Worm (Caenorhabditis elegans): ENCODE data around the gene T11F8.4.
"Not testable (repeated sequence)": the region's sequence is repeated elsewhere in the genome, so short reads cannot be mapped to it uniquely, and the experiment has no call there.

ce11 chrIV:5486208-5486731 is 9.9 kb upstream of the T11F8.4 start, which contains the start of the genes snpc-3.1 and puf-7:
- TF ChIP-seq mes-4 (tag; optimal IDR thresholded peaks at IDR 0.05); sdz-38 (tag; optimal IDR thresholded peaks at IDR 0.05); B0035.1 (tag; optimal IDR thresholded peaks at IDR 0.05); aptf-2 (GFP tag; conservative IDR thresholded peaks at IDR 0.05); F49E8.2 (tag; optimal IDR thresholded peaks at IDR 0.05; ENCODE audit: insufficient read depth); ama-1 (optimal IDR thresholded peaks at IDR 0.05); ama-1 (GFP tag; optimal IDR thresholded peaks at IDR 0.05); tlf-1 (GFP tag; optimal IDR thresholded peaks at IDR 0.05); snpc-1.1 (tag; optimal IDR thresholded peaks at IDR 0.05; ENCODE audit: insufficient read depth): not testable (repeated sequence)

All from whole organism, young adult.